Fruit fly (Drosophila melanogaster) whole organism, embryonic: Measurements from ENCODE around the gene CG45099.

Experiments
- ATbp ChIP-seq: fragments of 200-800 bp; sonication (Bioruptor generic); optimal IDR thresholded peaks from 2 replicates; lab custom pipeline; 2017; ENCODE audit warnings: missing biosample characterization, mild to moderate bottlenecking, missing genetic modification characterization, missing genetic modification reagents
- Abd-B ChIP-seq: fragments of 200-800 bp; sonication (Bioruptor generic); optimal IDR thresholded peaks from 2 replicates; lab custom pipeline; 2018; ENCODE audit warnings: missing biosample characterization, mild to moderate bottlenecking, missing genetic modification characterization, moderate library complexity
- Aef1 ChIP-seq: fragments of 200-800 bp; sonication (Bioruptor generic); IDR thresholded peaks from 3 replicates; pipeline ENCODE4 v1.3.6; 2022; ENCODE audit warnings: missing biosample characterization, missing genetic modification characterization
- CG10431 ChIP-seq: fragments of 200-800 bp; sonication (Bioruptor generic); optimal IDR thresholded peaks from 3 replicates; lab custom pipeline; 2018; ENCODE audit warnings: missing biosample characterization, mild to moderate bottlenecking, missing genetic modification characterization
- CG10979 ChIP-seq: fragments of 200-800 bp; sonication (Bioruptor generic); optimal IDR thresholded peaks from 2 replicates; lab custom pipeline; 2018; ENCODE audit warnings: missing biosample characterization, mild to moderate bottlenecking, missing genetic modification characterization, moderate library complexity
- CG13123 ChIP-seq: fragments of 200-800 bp; sonication (Bioruptor generic); optimal IDR thresholded peaks from 2 replicates; lab custom pipeline; 2016; ENCODE audit warnings: missing biosample characterization, missing genetic modification characterization
- CG13296 ChIP-seq: fragments of 200-800 bp; sonication (Bioruptor generic); optimal IDR thresholded peaks from 3 replicates; lab custom pipeline; 2018; ENCODE audit warnings: missing biosample characterization, mild to moderate bottlenecking, missing genetic modification characterization
- CG13894 ChIP-seq: fragments of 200-800 bp; sonication (Bioruptor generic); optimal IDR thresholded peaks from 3 replicates; lab custom pipeline; 2018; ENCODE audit warnings: missing biosample characterization, mild to moderate bottlenecking, missing genetic modification characterization, moderate library complexity
- CG14441 ChIP-seq: fragments of 200-800 bp; sonication (Bioruptor generic); IDR thresholded peaks from 2 replicates; pipeline ENCODE4 v1.3.6; 2022; ENCODE audit warnings: missing biosample characterization, missing genetic modification characterization
- CG14860 ChIP-seq: fragments of 200-800 bp; sonication (Bioruptor generic); IDR thresholded peaks from 3 replicates; pipeline ENCODE4 v1.3.6; 2022; ENCODE audit warnings: missing biosample characterization, missing genetic modification characterization; ENCODE audit not compliant: partially characterized antibody
- CG30020 ChIP-seq: fragments of 200-800 bp; optimal IDR thresholded peaks from 2 replicates; lab custom pipeline; 2019; ENCODE audit warnings: missing biosample characterization, mild to moderate bottlenecking, missing genetic modification characterization, moderate library complexity
- CG30403 ChIP-seq: fragments of 200-800 bp; sonication (Bioruptor generic); optimal IDR thresholded peaks from 3 replicates; lab custom pipeline; 2016; ENCODE audit warnings: missing biosample characterization, missing genetic modification characterization
- CG3163 ChIP-seq: fragments of 200-800 bp; sonication (Bioruptor generic); optimal IDR thresholded peaks from 3 replicates; lab custom pipeline; 2016; ENCODE audit warnings: missing biosample characterization, missing genetic modification characterization
- CG34224 ChIP-seq: fragments of 200-800 bp; sonication (Bioruptor generic); IDR thresholded peaks from 3 replicates; pipeline ENCODE4 v1.3.6; 2022; ENCODE audit warnings: missing biosample characterization, missing genetic modification characterization; ENCODE audit not compliant: partially characterized antibody
- CG4404 ChIP-seq: fragments of 200-800 bp; sonication (Bioruptor generic); IDR thresholded peaks from 2 replicates; pipeline ENCODE4 v1.3.6; 2022; ENCODE audit warnings: missing biosample characterization, missing genetic modification characterization
- CG4730 ChIP-seq: fragments of 200-800 bp; sonication (Bioruptor generic); IDR thresholded peaks from 2 replicates; pipeline ENCODE4 v1.3.6; 2022; ENCODE audit warnings: missing biosample characterization, missing genetic modification characterization
- CG6175 ChIP-seq: fragments of 200-800 bp; sonication (Bioruptor generic); IDR thresholded peaks from 3 replicates; pipeline ENCODE4 v1.3.6; 2022; ENCODE audit warnings: missing biosample characterization, missing genetic modification characterization
- CG6689 ChIP-seq: fragments of 200-800 bp; sonication (Bioruptor generic); IDR thresholded peaks from 2 replicates; pipeline ENCODE4 v1.3.6; 2022; ENCODE audit warnings: missing biosample characterization, missing genetic modification characterization
- CG7928 ChIP-seq: fragments of 200-800 bp; sonication (Bioruptor generic); optimal IDR thresholded peaks from 2 replicates; lab custom pipeline; 2017; ENCODE audit warnings: missing biosample characterization, mild to moderate bottlenecking, missing genetic modification characterization
- CG8089 ChIP-seq: fragments of 200-800 bp; sonication (Bioruptor generic); optimal IDR thresholded peaks from 3 replicates; lab custom pipeline; 2016; ENCODE audit warnings: missing biosample characterization, missing genetic modification characterization
- CG8281 ChIP-seq: fragments of 200-800 bp; sonication (Bioruptor generic); optimal IDR thresholded peaks from 2 replicates; lab custom pipeline; 2018; ENCODE audit warnings: missing biosample characterization, mild to moderate bottlenecking, missing genetic modification characterization, moderate library complexity
- CG8290 ChIP-seq, 3 experiments: fragments of 200-800 bp; sonication (Bioruptor generic); optimal IDR thresholded peaks; 2 replicates each; lab custom pipeline; 2016 to 2019; ENCODE audit warnings: missing biosample characterization in 3 of 3, missing genetic modification characterization in 3 of 3, mild to moderate bottlenecking in 2 of 3, moderate library complexity in 1 of 3
- CG9932 ChIP-seq: fragments of 200-800 bp; sonication (Bioruptor generic); IDR thresholded peaks from 2 replicates; pipeline ENCODE4 v1.3.6; 2022; ENCODE audit warnings: missing biosample characterization, missing genetic modification characterization
- D19B ChIP-seq: fragments of 200-800 bp; sonication (Bioruptor generic); optimal IDR thresholded peaks from 2 replicates; lab custom pipeline; 2017; ENCODE audit warnings: missing biosample characterization, mild to moderate bottlenecking, missing genetic modification characterization
- Drgx ChIP-seq: fragments of 200-800 bp; sonication (Bioruptor generic); IDR thresholded peaks from 2 replicates; pipeline ENCODE4 v1.3.6; 2022; ENCODE audit warnings: missing biosample characterization, missing genetic modification characterization
- HLH3B ChIP-seq: fragments of 200-800 bp; sonication (Bioruptor generic); IDR thresholded peaks from 2 replicates; pipeline ENCODE4 v1.3.6; 2022; ENCODE audit warnings: missing biosample characterization, missing genetic modification characterization
- Hmr ChIP-seq: fragments of 200-800 bp; sonication (Bioruptor generic); optimal IDR thresholded peaks from 3 replicates; lab custom pipeline; 2017; ENCODE audit warnings: mild to moderate bottlenecking, missing biosample characterization, missing genetic modification reagents, missing genetic modification characterization
- Hr39 ChIP-seq: fragments of >200 bp; optimal IDR thresholded peaks from 2 replicates; lab custom pipeline; 2017
- Nf-YA ChIP-seq: fragments of 200-800 bp; sonication (Bioruptor generic); IDR thresholded peaks from 2 replicates; pipeline ENCODE4 v1.3.6; 2022; ENCODE audit warnings: missing biosample characterization, missing genetic modification characterization
- Nf-YB ChIP-seq: fragments of 200-800 bp; sonication (Bioruptor generic); optimal IDR thresholded peaks from 3 replicates; lab custom pipeline; 2019; ENCODE audit warnings: missing biosample characterization, mild to moderate bottlenecking, missing genetic modification characterization, moderate library complexity
- TFAM ChIP-seq: fragments of 200-800 bp; sonication (Bioruptor generic); optimal IDR thresholded peaks from 2 replicates; lab custom pipeline; 2017; ENCODE audit warnings: missing biosample characterization, missing genetic modification characterization, inconsistent platforms
- Tbp ChIP-seq: fragments of >200 bp; optimal IDR thresholded peaks from 2 replicates; lab custom pipeline; 2018; ENCODE audit warnings: missing biosample characterization, missing genetic modification characterization
- ab ChIP-seq: fragments of 200-800 bp; sonication (Bioruptor generic); optimal IDR thresholded peaks from 2 replicates; lab custom pipeline; 2016; ENCODE audit warnings: missing biosample characterization, missing genetic modification characterization
- btn ChIP-seq: fragments of 200-800 bp; sonication (Bioruptor generic); optimal IDR thresholded peaks from 2 replicates; lab custom pipeline; 2016; ENCODE audit warnings: missing biosample characterization, missing genetic modification characterization
- ci ChIP-seq: fragments of 200-800 bp; sonication (Bioruptor generic); IDR thresholded peaks from 3 replicates; pipeline ENCODE4 v1.3.6; 2022; ENCODE audit warnings: missing biosample characterization, missing genetic modification characterization
- disco-r ChIP-seq: fragments of 200-800 bp; sonication (Bioruptor generic); optimal IDR thresholded peaks from 2 replicates; lab custom pipeline; 2016; ENCODE audit warnings: missing biosample characterization, missing genetic modification characterization
- dm ChIP-seq: fragments of 200-800 bp; sonication (Bioruptor generic); optimal IDR thresholded peaks from 3 replicates; lab custom pipeline; 2016; ENCODE audit warnings: missing biosample characterization, missing genetic modification characterization
- emc ChIP-seq: fragments of 200-800 bp; sonication (Bioruptor generic); optimal IDR thresholded peaks from 2 replicates; lab custom pipeline; 2016; ENCODE audit warnings: missing biosample characterization, missing genetic modification characterization
- ewg ChIP-seq: fragments of 200-800 bp; sonication (Bioruptor generic); optimal IDR thresholded peaks from 3 replicates; lab custom pipeline; 2017; ENCODE audit warnings: mild to moderate bottlenecking, missing biosample characterization, missing genetic modification reagents, missing genetic modification characterization
- gcm ChIP-seq: fragments of 200-800 bp; sonication (Bioruptor generic); optimal IDR thresholded peaks from 2 replicates; lab custom pipeline; 2019; ENCODE audit warnings: missing biosample characterization, mild to moderate bottlenecking, missing genetic modification characterization, moderate library complexity
- hth ChIP-seq: fragments of >200 bp; optimal IDR thresholded peaks from 2 replicates; lab custom pipeline; 2017; ENCODE audit warnings: inconsistent platforms
- inv ChIP-seq: fragments of 200-800 bp; sonication (Bioruptor generic); IDR thresholded peaks from 2 replicates; pipeline ENCODE4 v1.3.6; 2022; ENCODE audit warnings: missing biosample characterization, missing genetic modification characterization; ENCODE audit not compliant: partially characterized antibody
- knrl ChIP-seq: fragments of 200-800 bp; sonication (Bioruptor generic); IDR thresholded peaks from 3 replicates; pipeline ENCODE4 v1.3.6; 2022; ENCODE audit warnings: missing biosample characterization, missing genetic modification characterization; ENCODE audit not compliant: partially characterized antibody
- pfk ChIP-seq: fragments of 200-800 bp; sonication (Bioruptor generic); optimal IDR thresholded peaks from 2 replicates; lab custom pipeline; 2018; ENCODE audit warnings: missing biosample characterization, mild to moderate bottlenecking, missing genetic modification characterization, moderate library complexity
- repo ChIP-seq: fragments of 200-800 bp; sonication (Bioruptor generic); optimal IDR thresholded peaks from 2 replicates; lab custom pipeline; 2016; ENCODE audit warnings: missing biosample characterization, missing genetic modification characterization
- ro ChIP-seq: fragments of 200-800 bp; sonication (Bioruptor generic); IDR thresholded peaks from 2 replicates; pipeline ENCODE4 v1.3.6; 2022; ENCODE audit warnings: missing biosample characterization, missing genetic modification characterization
- sc ChIP-seq, 3 experiments: fragments of >200 bp in 2 of 3; fragments of 200-800 bp in 1 of 3; sonication (Bioruptor generic) in 1 of 3; optimal IDR thresholded peaks; 2 replicates in 2 of 3; 3 replicates in 1 of 3; lab custom pipeline; 2017; ENCODE audit warnings: mild to moderate bottlenecking in 1 of 3, missing biosample characterization in 1 of 3, missing genetic modification characterization in 1 of 3, missing genetic modification reagents in 1 of 3
- slp2 ChIP-seq: fragments of 200-800 bp; sonication (Bioruptor generic); optimal IDR thresholded peaks from 2 replicates; lab custom pipeline; 2016; ENCODE audit warnings: missing biosample characterization, missing genetic modification characterization
- ttk ChIP-seq: fragments of 200-800 bp; sonication (Bioruptor generic); IDR thresholded peaks from 2 replicates; pipeline ENCODE4 v2.1.2; 2022; ENCODE audit warnings: missing biosample characterization, missing genetic modification characterization
- tx ChIP-seq: fragments of 200-800 bp; sonication (Bioruptor generic); optimal IDR thresholded peaks from 2 replicates; lab custom pipeline; 2016; ENCODE audit warnings: missing biosample characterization, missing genetic modification characterization
- unpg ChIP-seq: fragments of 200-800 bp; sonication (Bioruptor generic); optimal IDR thresholded peaks from 3 replicates; lab custom pipeline; 2018; ENCODE audit warnings: missing biosample characterization, mild to moderate bottlenecking, missing genetic modification characterization, moderate library complexity
- wor ChIP-seq: fragments of 200-800 bp; sonication (Bioruptor generic); IDR thresholded peaks from 2 replicates; pipeline ENCODE4 v1.3.6; 2022; ENCODE audit warnings: missing biosample characterization, missing genetic modification characterization

The CG45099 gene

dm6 chr3R:22035552-22035951, 1.5 kb upstream of the CG45099 start (continued):
- TF ChIP-seq CG8089 (no peak), ATbp (GFP tag; lab: Kevin White, UChicago) (no peak), Drgx (no peak), Nf-YA (no peak), HLH3B (GFP tag; lab: Robert Waterston, UW) (no peak), Aef1 (GFP tag; lab: Robert Waterston, UW) (no peak), dm (GFP tag; lab: Kevin White, UChicago) (peak; percentile 93), hth (lab: Kevin White, UChicago) (no peak), wor (GFP tag; lab: Robert Waterston, UW) (no peak), D19B (GFP tag; lab: Kevin White, UChicago) (no peak), emc (GFP tag; lab: Kevin White, UChicago) (no peak), tx (GFP tag; lab: Kevin White, UChicago) (no peak), CG7928 (GFP tag; lab: Kevin White, UChicago) (no peak), CG10431 (GFP tag; lab: Kevin White, UChicago) (no peak), unpg (no peak), repo (GFP tag; lab: Kevin White, UChicago) (no peak), CG34224 (GFP tag; lab: Robert Waterston, UW) (peak; percentile 74), TFAM (GFP tag; lab: Kevin White, UChicago) (no peak), CG10979 (tag; lab: Kevin White, UChicago) (no peak), inv (peak; percentile 66; the same call in 1 of the 2 replicates), btn (GFP tag; lab: Kevin White, UChicago) (no peak), CG6689 (GFP tag; lab: Robert Waterston, UW) (no peak), sc (optimal IDR thresholded peaks at IDR 0.05; lab: Kevin White, UChicago) (no peak), sc (GFP tag; optimal IDR thresholded peaks at IDR 0.05; lab: Kevin White, UChicago) (no peak), knrl (GFP tag; lab: Robert Waterston, UW) (peak; percentile 75; the same call in 2 of the 3 replicates), CG30020 (tag; lab: Kevin White, UChicago) (no peak), pfk (GFP tag; lab: Kevin White, UChicago) (no peak), gcm (no peak), CG9932 (GFP tag; lab: Robert Waterston, UW) (no peak), slp2 (GFP tag; lab: Kevin White, UChicago) (no peak), CG14860 (GFP tag; lab: Robert Waterston, UW) (peak; percentile 57), CG6175 (GFP tag; lab: Robert Waterston, UW) (no peak), Hr39 (lab: Kevin White, UChicago) (no peak), ci (GFP tag; lab: Robert Waterston, UW) (no peak), ro (GFP tag; lab: Robert Waterston, UW) (no peak), CG3163 (GFP tag; lab: Kevin White, UChicago) (no peak), CG13296 (GFP tag; lab: Kevin White, UChicago) (no peak), CG4730 (GFP tag; lab: Robert Waterston, UW) (no peak), Abd-B (GFP tag; lab: Kevin White, UChicago) (no peak), Hmr (GFP tag; lab: Kevin White, UChicago) (no peak), ab (no peak), ewg (no peak), CG13894 (no peak), CG8290 (GFP tag; optimal IDR thresholded peaks at IDR 0.05; lab: Kevin White, UChicago) (no peak), CG8290 (tag; optimal IDR thresholded peaks at IDR 0.05; lab: Kevin White, UChicago) (no peak), ttk (GFP tag; lab: Robert Waterston, UW) (no peak), CG8281 (tag; lab: Kevin White, UChicago) (no peak), CG14441 (GFP tag; lab: Robert Waterston, UW) (no peak), CG13123 (GFP tag; lab: Kevin White, UChicago) (no peak), Tbp (GFP tag; lab: Kevin White, UChicago) (no peak), Nf-YB (GFP tag; lab: Kevin White, UChicago) (no peak), disco-r (GFP tag; lab: Kevin White, UChicago) (no peak), CG30403 (no peak), CG4404 (GFP tag; lab: Robert Waterston, UW) (no peak)
